Worm (Caenorhabditis elegans) whole organism, late embryonic: ENCODE results near the gene dmsr-1.

ENCODE experiments used
- C08G9.2 ChIP-seq: sonication (generic microtip); optimal IDR thresholded peaks from 2 replicates; lab custom pipeline; 2016; ENCODE audit warnings: mild to moderate bottlenecking, missing genetic modification characterization, moderate library complexity, missing compliant biosample characterization
- C38D4.7 ChIP-seq: fragments of 200-800 bp; sonication (Bioruptor generic); optimal IDR thresholded peaks from 2 replicates; lab custom pipeline; 2018; ENCODE audit warnings: mild to moderate bottlenecking, missing genetic modification characterization, moderate library complexity, missing compliant biosample characterization
- K02D7.2 ChIP-seq: sonication (generic microtip); optimal IDR thresholded peaks from 2 replicates; lab custom pipeline; 2017; ENCODE audit warnings: mild to moderate bottlenecking, missing genetic modification characterization, missing compliant biosample characterization
- Y22D7AL.16 ChIP-seq: sonication (generic microtip); optimal IDR thresholded peaks from 2 replicates; lab custom pipeline; 2016; ENCODE audit warnings: missing genetic modification characterization, missing compliant biosample characterization
- ceh-19 ChIP-seq: fragments of 200-800 bp; sonication (Bioruptor generic); optimal IDR thresholded peaks from 2 replicates; lab custom pipeline; 2018; ENCODE audit warnings: mild to moderate bottlenecking, missing genetic modification characterization, missing compliant biosample characterization
- ceh-22 ChIP-seq: sonication (generic microtip); optimal IDR thresholded peaks from 2 replicates; lab custom pipeline; 2017; ENCODE audit warnings: missing biosample characterization, missing genetic modification characterization
- ceh-24 ChIP-seq: sonication (generic microtip); optimal IDR thresholded peaks from 2 replicates; lab custom pipeline; 2016; ENCODE audit warnings: mild to moderate bottlenecking, missing genetic modification characterization, missing compliant biosample characterization
- ceh-34 ChIP-seq: sonication (generic microtip); optimal IDR thresholded peaks from 2 replicates; lab custom pipeline; 2016; ENCODE audit warnings: mild to moderate bottlenecking, missing genetic modification characterization, missing compliant biosample characterization
- ceh-48 ChIP-seq: sonication (generic microtip); optimal IDR thresholded peaks from 2 replicates; lab custom pipeline; 2016; ENCODE audit warnings: missing genetic modification characterization, inconsistent platforms, missing compliant biosample characterization
- dmd-4 ChIP-seq: sonication (generic microtip); optimal IDR thresholded peaks from 2 replicates; lab custom pipeline; 2016; ENCODE audit warnings: borderline replicate concordance, missing genetic modification characterization, missing compliant biosample characterization
- gmeb-2 ChIP-seq: sonication (generic microtip); optimal IDR thresholded peaks from 2 replicates; lab custom pipeline; 2016; ENCODE audit warnings: missing genetic modification characterization, inconsistent platforms, missing compliant biosample characterization
- hlh-13 ChIP-seq: fragments of 200-800 bp; sonication (Bioruptor generic); optimal IDR thresholded peaks from 2 replicates; lab custom pipeline; 2018; ENCODE audit warnings: mild to moderate bottlenecking, missing genetic modification characterization, missing compliant biosample characterization
- odd-2 ChIP-seq: sonication (generic microtip); optimal IDR thresholded peaks from 2 replicates; lab custom pipeline; 2017; ENCODE audit warnings: antibody characterized with exemption, mild to moderate bottlenecking, missing genetic modification characterization, missing compliant biosample characterization
- pax-1 ChIP-seq: fragments of 150-350 bp; optimal IDR thresholded peaks from 2 replicates; lab custom pipeline; 2014; ENCODE audit warnings: missing biosample characterization, missing genetic modification characterization
- pha-2 ChIP-seq: sonication (generic microtip); optimal IDR thresholded peaks from 2 replicates; lab custom pipeline; 2017; ENCODE audit warnings: mild to moderate bottlenecking, missing genetic modification characterization, missing compliant biosample characterization
- pros-1 ChIP-seq: fragments of 150-350 bp; optimal IDR thresholded peaks from 2 replicates; lab custom pipeline; 2014; ENCODE audit warnings: missing biosample characterization, missing genetic modification reagents, missing genetic modification characterization
- rnt-1 ChIP-seq: sonication (generic microtip); optimal IDR thresholded peaks from 2 replicates; lab custom pipeline; 2016; ENCODE audit warnings: missing genetic modification characterization, missing compliant biosample characterization
- sdc-2 ChIP-seq: sonication (generic microtip); optimal IDR thresholded peaks from 2 replicates; lab custom pipeline; 2016; ENCODE audit warnings: missing genotype, missing genetic modification characterization, missing compliant biosample characterization
- unc-3 ChIP-seq, 2 experiments: fragments of 200-800 bp in 1 of 2; sonication (Bioruptor generic) in 1 of 2; sonication (generic microtip) in 1 of 2; conservative IDR thresholded peaks in 1 of 2; optimal IDR thresholded peaks in 1 of 2; 2 replicates each; pipeline versions ENCODE4 v1.3.6 to Lab custom; 2016 to 2022; ENCODE audit warnings: missing compliant biosample characterization in 2 of 2, missing genetic modification characterization in 2 of 2, missing genetic modification reagents in 1 of 2
- unc-55 ChIP-seq: sonication (generic microtip); optimal IDR thresholded peaks from 2 replicates; lab custom pipeline; 2017; ENCODE audit warnings: missing biosample characterization, missing genetic modification reagents, missing genetic modification characterization
- unc-86 ChIP-seq: sonication (generic microtip); optimal IDR thresholded peaks from 2 replicates; lab custom pipeline; 2016; ENCODE audit warnings: missing genetic modification characterization, missing compliant biosample characterization
- ztf-16 ChIP-seq: sonication (generic microtip); optimal IDR thresholded peaks from 2 replicates; lab custom pipeline; 2017; ENCODE audit warnings: missing genetic modification characterization, missing compliant biosample characterization

The dmsr-1 gene

ce11 chrV:11488288-11488687, 49.7 kb downstream of the dmsr-1 start:
- TF ChIP-seq ceh-34 (tag; lab: Kevin White, UChicago) = no peak
- no peak for TF ChIP-seq pax-1
- TF ChIP-seq Y22D7AL.16 (tag; lab: Kevin White, UChicago) = no peak
- no peak for TF ChIP-seq sdc-2 (tag; lab: Kevin White, UChicago)
- no peak for TF ChIP-seq ceh-19 (GFP tag; lab: Kevin White, UChicago)
- no peak for TF ChIP-seq C38D4.7 (GFP tag; lab: Kevin White, UChicago)
- TF ChIP-seq ceh-24 (tag; lab: Kevin White, UChicago) = no peak
- TF ChIP-seq dmd-4 = no peak
- no peak for TF ChIP-seq gmeb-2 (tag; lab: Kevin White, UChicago)
- TF ChIP-seq unc-3 (GFP tag; conservative IDR thresholded peaks at IDR 0.05; lab: Robert Waterston, UW) = no peak
- TF ChIP-seq unc-3 (tag; optimal IDR thresholded peaks at IDR 0.05; lab: Kevin White, UChicago) = no peak
- no peak for TF ChIP-seq ceh-48 (tag; lab: Kevin White, UChicago)

- no peak for TF ChIP-seq pha-2 (tag; lab: Kevin White, UChicago)
- no peak for TF ChIP-seq unc-3 (GFP tag; conservative IDR thresholded peaks at IDR 0.05; lab: Robert Waterston, UW)
- no peak for TF ChIP-seq unc-3 (tag; optimal IDR thresholded peaks at IDR 0.05; lab: Kevin White, UChicago)
- no peak for TF ChIP-seq odd-2 (tag; lab: Kevin White, UChicago)
- no peak for TF ChIP-seq C08G9.2
- TF ChIP-seq ztf-16 (tag; lab: Kevin White, UChicago) = no peak
- TF ChIP-seq unc-86 (tag; lab: Kevin White, UChicago) = no peak
- no peak for TF ChIP-seq pax-1
- no peak for TF ChIP-seq hlh-13 (GFP tag; lab: Kevin White, UChicago)
- TF ChIP-seq unc-55 = no peak
- TF ChIP-seq pros-1 (tag; lab: Kevin White, UChicago) = no peak
- no peak for TF ChIP-seq ceh-22 (tag; lab: Kevin White, UChicago)
- no peak for TF ChIP-seq ceh-19 (GFP tag; lab: Kevin White, UChicago)
- no peak for TF ChIP-seq rnt-1 (tag; lab: Kevin White, UChicago)
- TF ChIP-seq K02D7.2 (tag; lab: Kevin White, UChicago) = no peak
- TF ChIP-seq, all 69 proteins: peak for 0
Observed at ce11 chrV:11490382-11490781, 51.8 kb downstream of the dmsr-1 start, which contains the start of gene dhs-19. TSS of gene dhs-19 (minus strand) at chrV:11490482.
